Worm (Caenorhabditis elegans): Measurements from ENCODE around the gene nhr-95.

nhr-95 gene

DNA sequence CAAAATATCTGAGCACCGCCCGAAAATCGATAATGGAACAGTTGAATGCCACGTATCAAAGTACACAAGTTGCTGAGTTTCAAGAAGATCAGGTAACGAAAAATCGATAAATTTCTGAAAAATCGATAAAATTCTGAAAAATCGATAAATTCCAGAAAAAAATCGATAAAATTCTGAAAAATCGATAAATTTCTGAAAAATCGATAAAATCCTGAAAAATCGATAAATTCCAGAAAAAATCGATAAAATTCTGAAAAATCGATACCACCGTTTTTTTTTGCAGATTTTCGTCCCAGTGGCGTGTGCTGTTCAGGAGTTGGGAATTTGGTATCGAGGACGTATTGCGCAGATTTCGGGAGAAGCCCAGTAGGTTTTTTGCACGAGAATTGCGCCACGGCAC lies 55.1 kb downstream of the nhr-95 start:
- TF ChIP-seq unc-62 (GFP tag; optimal IDR thresholded peaks at IDR 0.05) (no peak), tbx-2 (tag; optimal IDR thresholded peaks at IDR 0.05) (no peak), egl-27 (tag; optimal IDR thresholded peaks at IDR 0.05) (no peak), nhr-11 (tag; optimal IDR thresholded peaks at IDR 0.05) (no peak), C34B4.2 (tag; optimal IDR thresholded peaks at IDR 0.05) (no peak), fkh-4 (tag; optimal IDR thresholded peaks at IDR 0.05; ENCODE audit: borderline replicate concordance) (no peak), sup-37 (GFP tag; optimal IDR thresholded peaks at IDR 0.05) (no peak), ceh-8 (GFP tag; optimal IDR thresholded peaks at IDR 0.05) (no peak), sptf-1 (tag; optimal IDR thresholded peaks at IDR 0.05) (no peak), alr-1 (tag; optimal IDR thresholded peaks at IDR 0.05; ENCODE audit: borderline replicate concordance) (no peak), jun-1 (tag; optimal IDR thresholded peaks at IDR 0.05) (no peak), unc-30 (tag; optimal IDR thresholded peaks at IDR 0.05) (no peak), aly-2 (tag; optimal IDR thresholded peaks at IDR 0.05) (no peak), unc-98 (GFP tag; IDR thresholded peaks at IDR 0.05) (no peak), egl-13 (tag; optimal IDR thresholded peaks at IDR 0.05) (no peak), xbp-1 (tag; optimal IDR thresholded peaks at IDR 0.05) (no peak), fos-1 (tag; optimal IDR thresholded peaks at IDR 0.05) (no peak), nhr-19 (GFP tag; conservative IDR thresholded peaks at IDR 0.05) (no peak), grh-1 (GFP tag; IDR thresholded peaks at IDR 0.05) (no peak)
